Fruit fly (Drosophila melanogaster) whole organism, embryonic: ENCODE data around the gene CG46059.

ENCODE experiments used
- ATbp ChIP-seq: fragments of 200-800 bp; sonication (Bioruptor generic); optimal IDR thresholded peaks from 2 replicates; lab custom pipeline; 2017; ENCODE audit warnings: missing biosample characterization, mild to moderate bottlenecking, missing genetic modification characterization, missing genetic modification reagents
- Aef1 ChIP-seq: fragments of 200-800 bp; sonication (Bioruptor generic); IDR thresholded peaks from 3 replicates; pipeline ENCODE4 v1.3.6; 2022; ENCODE audit warnings: missing biosample characterization, missing genetic modification characterization
- Antp ChIP-seq: fragments of 200-800 bp; sonication (Bioruptor generic); optimal IDR thresholded peaks from 3 replicates; lab custom pipeline; 2016; ENCODE audit warnings: missing biosample characterization, missing genetic modification characterization
- Awh ChIP-seq: fragments of 200-800 bp; sonication (Bioruptor generic); IDR thresholded peaks from 2 replicates; pipeline ENCODE4, ENCODE4 v1.3.6; 2022; ENCODE audit warnings: missing biosample characterization, missing genetic modification characterization
- Blimp-1 ChIP-seq: fragments of 200-800 bp; sonication (Bioruptor generic); optimal IDR thresholded peaks from 3 replicates; lab custom pipeline; 2018; ENCODE audit warnings: missing biosample characterization, missing genetic modification characterization, mild to moderate bottlenecking, moderate library complexity, missing genetic modification reagents
- CG10321 ChIP-seq: fragments of 200-800 bp; sonication (Bioruptor generic); IDR thresholded peaks from 2 replicates; pipeline ENCODE4 v1.3.6; 2022; ENCODE audit warnings: missing biosample characterization, missing genetic modification characterization
- CG10565 ChIP-seq: fragments of 200-800 bp; sonication (Bioruptor generic); optimal IDR thresholded peaks from 3 replicates; lab custom pipeline; 2016; ENCODE audit warnings: missing biosample characterization, mild to moderate bottlenecking, missing genetic modification characterization
- CG11695 ChIP-seq: fragments of 200-800 bp; sonication (Bioruptor generic); IDR thresholded peaks from 3 replicates; pipeline ENCODE4 v1.3.6; 2022; ENCODE audit warnings: missing biosample characterization, missing genetic modification characterization
- CG13123 ChIP-seq: fragments of 200-800 bp; sonication (Bioruptor generic); optimal IDR thresholded peaks from 2 replicates; lab custom pipeline; 2016; ENCODE audit warnings: missing biosample characterization, missing genetic modification characterization
- CG15479 ChIP-seq: fragments of 200-800 bp; sonication (Bioruptor generic); optimal IDR thresholded peaks from 3 replicates; lab custom pipeline; 2019; ENCODE audit warnings: missing biosample characterization, mild to moderate bottlenecking, missing genetic modification characterization, moderate library complexity
- CG15514 ChIP-seq: fragments of 200-800 bp; sonication (Bioruptor generic); optimal IDR thresholded peaks from 3 replicates; lab custom pipeline; 2017; ENCODE audit warnings: missing biosample characterization, missing genetic modification characterization, mild to moderate bottlenecking, moderate library complexity, missing genetic modification reagents
- CG17328 ChIP-seq: fragments of 200-800 bp; sonication (Bioruptor generic); IDR thresholded peaks from 2 replicates; pipeline ENCODE4 v1.3.6; 2022; ENCODE audit warnings: missing biosample characterization, missing genetic modification characterization
- CG17612 ChIP-seq: fragments of 200-800 bp; sonication (Bioruptor generic); IDR thresholded peaks from 2 replicates; pipeline ENCODE4 v1.3.6; 2022; ENCODE audit warnings: missing biosample characterization, missing genetic modification characterization
- CG30431 ChIP-seq: fragments of 200-800 bp; sonication (Bioruptor generic); optimal IDR thresholded peaks from 2 replicates; lab custom pipeline; 2017; ENCODE audit warnings: missing biosample characterization, missing genetic modification characterization
- CG33213 ChIP-seq: fragments of 200-800 bp; sonication (Bioruptor generic); optimal IDR thresholded peaks from 3 replicates; lab custom pipeline; 2016; ENCODE audit warnings: missing biosample characterization, missing genetic modification characterization
- CG7372 ChIP-seq: fragments of 200-800 bp; sonication (Bioruptor generic); IDR thresholded peaks from 2 replicates; pipeline ENCODE4 v1.3.6; 2022; ENCODE audit warnings: missing biosample characterization, missing genetic modification characterization
- CG8281 ChIP-seq: fragments of 200-800 bp; sonication (Bioruptor generic); optimal IDR thresholded peaks from 2 replicates; lab custom pipeline; 2018; ENCODE audit warnings: missing biosample characterization, mild to moderate bottlenecking, missing genetic modification characterization, moderate library complexity
- E2f2 ChIP-seq: fragments of 200-800 bp; sonication (Bioruptor generic); IDR thresholded peaks from 2 replicates; pipeline ENCODE4 v1.3.6; 2022; ENCODE audit warnings: missing biosample characterization, missing genetic modification characterization
- ERR ChIP-seq: fragments of 200-800 bp; sonication (Bioruptor generic); optimal IDR thresholded peaks from 2 replicates; lab custom pipeline; 2016; ENCODE audit warnings: missing biosample characterization, missing genetic modification characterization
- Fer1 ChIP-seq: fragments of 200-800 bp; sonication (Bioruptor generic); optimal IDR thresholded peaks from 2 replicates; lab custom pipeline; 2017; ENCODE audit warnings: missing biosample characterization, mild to moderate bottlenecking, missing genetic modification characterization
- HLH54F ChIP-seq: fragments of 200-800 bp; sonication (Bioruptor generic); optimal IDR thresholded peaks from 3 replicates; lab custom pipeline; 2016; ENCODE audit warnings: missing biosample characterization, missing genetic modification characterization
- MBD-R2 ChIP-seq: fragments of 200-800 bp; sonication (Bioruptor generic); IDR thresholded peaks from 2 replicates; pipeline ENCODE4 v1.3.6; 2022; ENCODE audit warnings: missing biosample characterization, missing genetic modification characterization
- MTF-1 ChIP-seq: fragments of 200-800 bp; sonication (Bioruptor generic); optimal IDR thresholded peaks from 2 replicates; lab custom pipeline; 2018; ENCODE audit warnings: missing biosample characterization, mild to moderate bottlenecking, missing genetic modification characterization, borderline replicate concordance
- Six4 ChIP-seq: fragments of 200-800 bp; sonication (Bioruptor generic); optimal IDR thresholded peaks from 2 replicates; lab custom pipeline; 2016; ENCODE audit warnings: missing biosample characterization, missing genetic modification characterization
- Stat92E ChIP-seq, 3 experiments: fragments of >200 bp in 2 of 3; fragments of 200-800 bp in 1 of 3; sonication (Bioruptor generic) in 1 of 3; optimal IDR thresholded peaks; 2 replicates each; lab custom pipeline; 2017 to 2019; ENCODE audit warnings: missing biosample characterization in 3 of 3, missing genetic modification characterization in 3 of 3, mild to moderate bottlenecking in 1 of 3, moderate library complexity in 1 of 3
- ab ChIP-seq: fragments of 200-800 bp; sonication (Bioruptor generic); optimal IDR thresholded peaks from 2 replicates; lab custom pipeline; 2016; ENCODE audit warnings: missing biosample characterization, missing genetic modification characterization
- abd-A ChIP-seq: fragments of 200-800 bp; sonication (Bioruptor generic); optimal IDR thresholded peaks from 3 replicates; lab custom pipeline; 2019; ENCODE audit warnings: missing biosample characterization, mild to moderate bottlenecking, missing genetic modification characterization, moderate library complexity
- ara ChIP-seq: fragments of 200-800 bp; sonication (Bioruptor generic); IDR thresholded peaks from 2 replicates; pipeline ENCODE4 v1.3.6; 2022; ENCODE audit warnings: missing biosample characterization, missing genetic modification characterization
- ase ChIP-seq: fragments of 200-800 bp; sonication (Bioruptor generic); IDR thresholded peaks from 3 replicates; pipeline ENCODE4 v1.3.6; 2022; ENCODE audit warnings: missing biosample characterization, missing genetic modification characterization
- caup ChIP-seq: fragments of 200-800 bp; sonication (Bioruptor generic); optimal IDR thresholded peaks from 3 replicates; lab custom pipeline; 2017; ENCODE audit warnings: missing biosample characterization, mild to moderate bottlenecking, missing genetic modification characterization, moderate library complexity; ENCODE audit not compliant: severe bottlenecking
- cg ChIP-seq: fragments of 200-800 bp; sonication (Bioruptor generic); optimal IDR thresholded peaks from 3 replicates; lab custom pipeline; 2019; ENCODE audit warnings: missing biosample characterization, mild to moderate bottlenecking, missing genetic modification characterization, moderate library complexity
- chinmo ChIP-seq: fragments of 200-800 bp; sonication (Bioruptor generic); IDR thresholded peaks from 4 replicates; pipeline ENCODE4 v1.3.6; 2022; ENCODE audit warnings: missing biosample characterization, missing genetic modification characterization; ENCODE audit not compliant: partially characterized antibody
- dmrt99B ChIP-seq: fragments of 200-800 bp; sonication (Bioruptor generic); optimal IDR thresholded peaks from 2 replicates; lab custom pipeline; 2018; ENCODE audit warnings: missing biosample characterization, mild to moderate bottlenecking, missing genetic modification characterization, moderate library complexity
- dpn ChIP-seq, 2 experiments: fragments of 200-800 bp; sonication (Bioruptor generic); optimal IDR thresholded peaks; 3 replicates each; lab custom pipeline; 2016; ENCODE audit warnings: missing biosample characterization in 2 of 2, missing genetic modification characterization in 2 of 2
- ewg ChIP-seq: fragments of 200-800 bp; sonication (Bioruptor generic); optimal IDR thresholded peaks from 3 replicates; lab custom pipeline; 2017; ENCODE audit warnings: mild to moderate bottlenecking, missing biosample characterization, missing genetic modification reagents, missing genetic modification characterization
- fu2 ChIP-seq: fragments of 200-800 bp; sonication (Bioruptor generic); optimal IDR thresholded peaks from 2 replicates; lab custom pipeline; 2016; ENCODE audit warnings: missing biosample characterization, missing genetic modification characterization
- gcm ChIP-seq: fragments of 200-800 bp; sonication (Bioruptor generic); optimal IDR thresholded peaks from 2 replicates; lab custom pipeline; 2019; ENCODE audit warnings: missing biosample characterization, mild to moderate bottlenecking, missing genetic modification characterization, moderate library complexity
- gcm2 ChIP-seq: fragments of 200-800 bp; sonication (Bioruptor generic); optimal IDR thresholded peaks from 2 replicates; lab custom pipeline; 2016; ENCODE audit warnings: missing biosample characterization, missing genetic modification characterization
- hbn ChIP-seq: fragments of 200-800 bp; sonication (Bioruptor generic); IDR thresholded peaks from 2 replicates; pipeline ENCODE4 v1.3.6; 2022; ENCODE audit warnings: missing biosample characterization, missing genetic modification characterization; ENCODE audit not compliant: partially characterized antibody
- klu ChIP-seq: fragments of 200-800 bp; sonication (Bioruptor generic); IDR thresholded peaks from 2 replicates; pipeline ENCODE4 v1.3.6; 2022; ENCODE audit warnings: missing biosample characterization, missing genetic modification characterization
- pros ChIP-seq: fragments of 200-800 bp; sonication (Bioruptor generic); optimal IDR thresholded peaks from 3 replicates; lab custom pipeline; 2019; ENCODE audit warnings: missing biosample characterization, mild to moderate bottlenecking, missing genetic modification characterization, moderate library complexity
- tna ChIP-seq: fragments of 200-800 bp; sonication (Bioruptor generic); IDR thresholded peaks from 2 replicates; pipeline ENCODE4 v1.3.6; 2022; ENCODE audit warnings: missing biosample characterization, missing genetic modification characterization; ENCODE audit not compliant: partially characterized antibody
- toy ChIP-seq: fragments of 200-800 bp; sonication (Bioruptor generic); IDR thresholded peaks from 2 replicates; pipeline ENCODE4 v1.3.6; 2022; ENCODE audit warnings: missing biosample characterization, missing genetic modification characterization
- trem ChIP-seq: fragments of 200-800 bp; optimal IDR thresholded peaks from 3 replicates; lab custom pipeline; 2019; ENCODE audit warnings: missing biosample characterization, mild to moderate bottlenecking, missing genetic modification characterization, moderate library complexity
- vvl ChIP-seq: fragments of 200-800 bp; sonication (Bioruptor generic); IDR thresholded peaks from 2 replicates; pipeline ENCODE4 v1.3.6; 2022; ENCODE audit warnings: missing biosample characterization, missing genetic modification characterization
- zen ChIP-seq: fragments of 200-800 bp; sonication (Bioruptor generic); optimal IDR thresholded peaks from 3 replicates; lab custom pipeline; 2018; ENCODE audit warnings: missing biosample characterization, mild to moderate bottlenecking, missing genetic modification characterization, moderate library complexity

The CG46059 gene

DNA sequence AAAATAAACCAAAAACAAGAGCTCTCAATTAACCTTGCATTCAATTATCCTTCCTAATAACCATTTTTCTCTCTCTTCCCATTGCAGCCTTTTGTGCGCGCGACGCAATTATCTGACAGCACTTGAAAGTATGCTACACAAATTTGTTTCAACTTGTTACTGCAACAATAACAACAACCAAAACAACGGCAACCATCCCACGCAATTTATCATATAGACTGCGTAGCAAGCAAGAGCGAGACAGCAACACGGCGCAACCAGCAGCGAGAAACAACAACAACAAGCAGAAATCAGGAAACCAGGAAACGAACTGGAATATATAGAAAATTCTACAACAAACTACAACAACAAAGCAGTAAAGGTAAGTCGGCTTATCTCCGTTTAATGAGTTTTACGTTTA lies 17.6 kb downstream of the CG46059 start (continued):
- TF ChIP-seq klu: peak; percentile 56; the same call in 1 of the 2 replicates
- TF ChIP-seq ab (GFP tag; lab: Kevin White, UChicago): no peak
- TF ChIP-seq CG15479 (GFP tag; lab: Kevin White, UChicago): peak; percentile 94
- peak; percentile 8 for TF ChIP-seq abd-A (tag; lab: Kevin White, UChicago)
- TF ChIP-seq fu2 (GFP tag; lab: Kevin White, UChicago): no peak
- TF ChIP-seq CG10321 (GFP tag; lab: Robert Waterston, UW): peak; percentile 85
- no peak for TF ChIP-seq E2f2
- peak; percentile 61; the same call in 2 of the 3 replicates for TF ChIP-seq Aef1 (GFP tag; lab: Robert Waterston, UW)
- peak; percentile 26; the same call in 1 of the 2 replicates for TF ChIP-seq vvl
- peak; percentile 6; the same call in 1 of the 2 replicates for TF ChIP-seq CG17612
- TF ChIP-seq, all 482 proteins: peak for 47

DNA sequence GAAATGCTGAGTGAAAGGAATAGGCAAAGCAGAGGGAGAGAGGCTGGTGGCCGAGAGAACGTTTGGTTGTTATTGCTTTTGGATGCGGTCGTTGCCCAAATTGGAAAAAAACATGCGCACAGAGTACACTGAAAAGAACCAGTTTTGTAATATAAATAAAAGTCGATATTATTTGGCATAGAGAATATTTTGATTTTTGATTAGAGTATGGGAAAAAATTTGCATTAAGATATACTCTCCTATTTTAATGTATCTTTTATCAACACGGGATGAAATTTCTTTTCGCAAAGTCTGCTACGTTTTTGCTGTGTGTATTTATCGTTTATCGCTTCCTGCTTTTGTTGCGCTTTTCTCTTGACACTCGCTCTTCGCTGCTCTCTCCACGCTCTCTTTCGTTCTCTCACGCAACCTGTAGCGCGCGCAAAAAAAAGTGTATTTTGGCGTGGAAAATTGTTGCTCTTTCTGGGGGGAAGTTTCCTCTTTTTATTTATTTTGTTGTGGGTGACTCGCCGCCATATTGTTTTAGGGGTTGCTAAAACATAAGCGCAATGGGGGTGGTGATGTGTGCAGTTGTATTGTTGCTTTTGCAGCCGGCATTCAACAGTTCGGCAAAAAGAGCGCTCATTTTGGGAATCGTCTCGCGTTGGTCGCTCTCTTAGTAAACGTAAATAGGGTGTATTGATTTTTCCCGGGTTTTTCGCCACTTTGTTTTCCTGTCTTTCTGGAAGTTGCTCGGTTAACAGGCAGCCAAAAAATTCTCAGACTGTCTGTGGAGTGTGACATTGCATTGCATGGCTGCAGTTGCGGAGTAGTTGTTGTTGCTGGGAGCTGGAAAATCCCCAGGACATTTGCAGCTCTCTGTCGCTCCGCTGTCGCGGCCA lies 18.4 kb downstream of the CG46059 start:
- TF ChIP-seq CG10565 (GFP tag; lab: Kevin White, UChicago) (peak; percentile 75), CG15514 (GFP tag; lab: Kevin White, UChicago) (peak; percentile 93), HLH54F (GFP tag; lab: Kevin White, UChicago) (peak; percentile 82), caup (GFP tag; lab: Kevin White, UChicago) (peak; percentile 95), Stat92E (GFP tag; optimal IDR thresholded peaks at IDR 0.05; lab: Kevin White, UChicago) (peak in 1 of 3 experiments; percentile 92), zen (tag; lab: Kevin White, UChicago) (peak; percentile 97), ara (GFP tag; lab: Robert Waterston, UW) (peak; percentile 98), CG30431 (peak; percentile 80), CG17612 (peak; percentile 93), MBD-R2 (GFP tag; lab: Robert Waterston, UW) (peak; percentile 78; the same call in 1 of the 2 replicates), CG7372 (GFP tag; lab: Robert Waterston, UW) (peak; percentile 97), MTF-1 (GFP tag; lab: Kevin White, UChicago) (peak; percentile 95), ERR (GFP tag; lab: Kevin White, UChicago) (peak; percentile 92), Fer1 (GFP tag; lab: Kevin White, UChicago) (peak; percentile 98), ewg (GFP tag; lab: Kevin White, UChicago) (peak; percentile 99), Blimp-1 (peak; percentile 98), dpn (GFP tag; optimal IDR thresholded peaks at IDR 0.05; lab: Kevin White, UChicago) (peak; percentile 96 to 97), chinmo (GFP tag; lab: Robert Waterston, UW) (0 out of 4 replicates have a peak, but pooled peaks have one; percentile 63), gcm (GFP tag; lab: Kevin White, UChicago) (peak; percentile 96), dmrt99B (tag; lab: Kevin White, UChicago) (peak; percentile 99), toy (GFP tag; lab: Robert Waterston, UW) (peak; percentile 90), CG17328 (GFP tag; lab: Robert Waterston, UW) (peak; percentile 98), cg (no peak), CG13123 (GFP tag; lab: Kevin White, UChicago) (peak; percentile 93), CG33213 (peak; percentile 86), Antp (GFP tag; lab: Kevin White, UChicago) (peak; percentile 94), CG8281 (tag; lab: Kevin White, UChicago) (peak; percentile 88), trem (tag; lab: Kevin White, UChicago) (peak; percentile 95), tna (0 out of 2 replicates have a peak, but pooled peaks have one; percentile 23), CG11695 (GFP tag; lab: Robert Waterston, UW) (peak; percentile 98), ase (GFP tag; lab: Robert Waterston, UW) (peak; percentile 97), Six4 (peak; percentile 97), hbn (GFP tag; lab: Robert Waterston, UW) (no peak), Awh (GFP tag; lab: Robert Waterston, UW) (peak; percentile 98), pros (GFP tag; lab: Kevin White, UChicago) (peak; percentile 57), gcm2 (GFP tag; lab: Kevin White, UChicago) (peak; percentile 89), ATbp (GFP tag; lab: Kevin White, UChicago) (peak; percentile 97)
